Fruit fly (Drosophila melanogaster) S2 (cell line): Measurements from ENCODE around the gene mthl1.

Experiments used
- CG8478 ChIP-seq: fragments of >200 bp; optimal IDR thresholded peaks from 2 replicates; lab custom pipeline; 2018
- CTCF ChIP-seq, 2 experiments: fragments of >200 bp; optimal IDR thresholded peaks; 2 replicates each; lab custom pipeline; 2018

- TF ChIP-seq CTCF (optimal IDR thresholded peaks at IDR 0.05; lab: Kevin White, UChicago) (no peak), CG8478 (no peak)
These were observed 32.1 kb downstream of the mthl1 start for dm6 chrX:16672904-16673303.
